Fruit fly (Drosophila melanogaster) whole organism, embryonic: Measurements from ENCODE around the gene Kdm2.
A peak's percentile ranks its signal among the peaks of the same experiment; 100 is the strongest.

ENCODE experiments used
- Aef1 ChIP-seq: fragments of 200-800 bp; sonication (Bioruptor generic); IDR thresholded peaks from 3 replicates; pipeline ENCODE4 v1.3.6; 2022; ENCODE audit warnings: missing biosample characterization, missing genetic modification characterization
- Antp ChIP-seq: fragments of 200-800 bp; sonication (Bioruptor generic); optimal IDR thresholded peaks from 3 replicates; lab custom pipeline; 2016; ENCODE audit warnings: missing biosample characterization, missing genetic modification characterization
- Atf6 ChIP-seq: fragments of 200-800 bp; sonication (Bioruptor generic); IDR thresholded peaks from 2 replicates; pipeline ENCODE4 v1.3.6; 2022; ENCODE audit warnings: missing biosample characterization, missing genetic modification characterization
- Blimp-1 ChIP-seq: fragments of 200-800 bp; sonication (Bioruptor generic); optimal IDR thresholded peaks from 3 replicates; lab custom pipeline; 2018; ENCODE audit warnings: missing biosample characterization, missing genetic modification characterization, mild to moderate bottlenecking, moderate library complexity, missing genetic modification reagents
- CG1024 ChIP-seq: fragments of 200-800 bp; sonication (Bioruptor generic); IDR thresholded peaks from 2 replicates; pipeline ENCODE4 v1.3.6; 2022; ENCODE audit warnings: missing biosample characterization, missing genetic modification characterization
- CG10267 ChIP-seq: fragments of 200-800 bp; sonication (Bioruptor generic); optimal IDR thresholded peaks from 2 replicates; lab custom pipeline; 2018; ENCODE audit warnings: missing biosample characterization, mild to moderate bottlenecking, missing genetic modification characterization, moderate library complexity
- CG13296 ChIP-seq: fragments of 200-800 bp; sonication (Bioruptor generic); optimal IDR thresholded peaks from 3 replicates; lab custom pipeline; 2018; ENCODE audit warnings: missing biosample characterization, mild to moderate bottlenecking, missing genetic modification characterization
- CG16813 ChIP-seq: fragments of 200-800 bp; sonication (Bioruptor generic); IDR thresholded peaks from 3 replicates; pipeline ENCODE4 v1.3.6; 2022; ENCODE audit warnings: missing biosample characterization, missing genetic modification characterization; ENCODE audit not compliant: partially characterized antibody
- CG16863 ChIP-seq: fragments of 200-800 bp; sonication (Bioruptor generic); optimal IDR thresholded peaks from 3 replicates; lab custom pipeline; 2016; ENCODE audit warnings: missing biosample characterization, missing genetic modification characterization
- CG18764 ChIP-seq: fragments of 200-800 bp; sonication (Bioruptor generic); optimal IDR thresholded peaks from 3 replicates; lab custom pipeline; 2016; ENCODE audit warnings: missing biosample characterization, missing genetic modification characterization
- CG31388 ChIP-seq: fragments of 200-800 bp; sonication (Bioruptor generic); optimal IDR thresholded peaks from 2 replicates; lab custom pipeline; 2016; ENCODE audit warnings: missing biosample characterization, missing genetic modification characterization
- CG31441 ChIP-seq: fragments of 200-800 bp; sonication (Bioruptor generic); IDR thresholded peaks from 2 replicates; pipeline ENCODE4 v1.3.6; 2022; ENCODE audit warnings: missing biosample characterization, missing genetic modification characterization
- CG3163 ChIP-seq: fragments of 200-800 bp; sonication (Bioruptor generic); optimal IDR thresholded peaks from 3 replicates; lab custom pipeline; 2016; ENCODE audit warnings: missing biosample characterization, missing genetic modification characterization
- CG43689 ChIP-seq: fragments of 200-800 bp; sonication (Bioruptor generic); IDR thresholded peaks from 2 replicates; pipeline ENCODE4 v1.3.6; 2022; ENCODE audit warnings: missing biosample characterization, missing genetic modification characterization
- CG7357 ChIP-seq: fragments of 200-800 bp; sonication (Bioruptor generic); IDR thresholded peaks from 3 replicates; pipeline ENCODE4 v1.3.6; 2022; ENCODE audit warnings: missing biosample characterization, missing genetic modification characterization
- CG7745 ChIP-seq: fragments of 200-800 bp; sonication (Bioruptor generic); optimal IDR thresholded peaks from 2 replicates; lab custom pipeline; 2018; ENCODE audit warnings: missing biosample characterization, mild to moderate bottlenecking, missing genetic modification characterization, moderate library complexity
- CG7839 ChIP-seq: fragments of 200-800 bp; sonication (Bioruptor generic); optimal IDR thresholded peaks from 3 replicates; lab custom pipeline; 2018; ENCODE audit warnings: missing biosample characterization, mild to moderate bottlenecking, missing genetic modification characterization, moderate library complexity
- CG8089 ChIP-seq: fragments of 200-800 bp; sonication (Bioruptor generic); optimal IDR thresholded peaks from 3 replicates; lab custom pipeline; 2016; ENCODE audit warnings: missing biosample characterization, missing genetic modification characterization
- CG8388 ChIP-seq: fragments of 200-800 bp; sonication (Bioruptor generic); optimal IDR thresholded peaks from 2 replicates; lab custom pipeline; 2019; ENCODE audit warnings: missing biosample characterization, mild to moderate bottlenecking, missing genetic modification characterization, moderate library complexity
- CG9932 ChIP-seq: fragments of 200-800 bp; sonication (Bioruptor generic); IDR thresholded peaks from 2 replicates; pipeline ENCODE4 v1.3.6; 2022; ENCODE audit warnings: missing biosample characterization, missing genetic modification characterization
- Camta ChIP-seq: fragments of 200-800 bp; sonication (Bioruptor generic); optimal IDR thresholded peaks from 2 replicates; lab custom pipeline; 2016; ENCODE audit warnings: missing biosample characterization, missing genetic modification characterization
- D ChIP-seq, 2 experiments: fragments of 200-800 bp in 1 of 2; fragments of >200 bp in 1 of 2; sonication (Bioruptor generic) in 1 of 2; optimal IDR thresholded peaks; 2 replicates in 1 of 2; 3 replicates in 1 of 2; lab custom pipeline; 2017; ENCODE audit warnings: mild to moderate bottlenecking in 1 of 2, missing biosample characterization in 1 of 2, missing genetic modification characterization in 1 of 2, missing genetic modification reagents in 1 of 2
- E2f1 ChIP-seq: fragments of 200-800 bp; sonication (Bioruptor generic); IDR thresholded peaks from 2 replicates; pipeline ENCODE4 v1.3.6; 2022; ENCODE audit warnings: missing biosample characterization, missing genetic modification characterization
- HLH4C ChIP-seq: fragments of 200-800 bp; sonication (Bioruptor generic); IDR thresholded peaks from 3 replicates; pipeline ENCODE4 v1.3.6; 2022; ENCODE audit warnings: missing biosample characterization, missing genetic modification characterization; ENCODE audit not compliant: partially characterized antibody
- Hmx ChIP-seq: fragments of 200-800 bp; sonication (Bioruptor generic); optimal IDR thresholded peaks from 2 replicates; lab custom pipeline; 2016; ENCODE audit warnings: missing biosample characterization, missing genetic modification characterization
- Kr ChIP-seq: fragments of 200-800 bp; sonication (Bioruptor generic); optimal IDR thresholded peaks from 2 replicates; lab custom pipeline; 2017; ENCODE audit warnings: missing biosample characterization, mild to moderate bottlenecking, missing genetic modification characterization
- Lpt ChIP-seq: fragments of >200 bp; optimal IDR thresholded peaks from 2 replicates; lab custom pipeline; 2018; ENCODE audit warnings: missing biosample characterization, missing genetic modification characterization
- Meics ChIP-seq: fragments of 200-800 bp; sonication (Bioruptor generic); optimal IDR thresholded peaks from 2 replicates; lab custom pipeline; 2017; ENCODE audit warnings: missing biosample characterization, mild to moderate bottlenecking, missing genetic modification characterization
- NfI ChIP-seq: fragments of 200-800 bp; sonication (Bioruptor generic); optimal IDR thresholded peaks from 3 replicates; lab custom pipeline; 2018; ENCODE audit warnings: missing biosample characterization, mild to moderate bottlenecking, missing genetic modification characterization, moderate library complexity
- Tbp ChIP-seq: fragments of >200 bp; optimal IDR thresholded peaks from 2 replicates; lab custom pipeline; 2018; ENCODE audit warnings: missing biosample characterization, missing genetic modification characterization
- abd-A ChIP-seq: fragments of 200-800 bp; sonication (Bioruptor generic); optimal IDR thresholded peaks from 3 replicates; lab custom pipeline; 2019; ENCODE audit warnings: missing biosample characterization, mild to moderate bottlenecking, missing genetic modification characterization, moderate library complexity
- ash1 ChIP-seq: fragments of 200-800 bp; sonication (Bioruptor generic); optimal IDR thresholded peaks from 2 replicates; lab custom pipeline; 2018; ENCODE audit warnings: missing biosample characterization, mild to moderate bottlenecking, missing genetic modification characterization
- bcd ChIP-seq: fragments of 200-800 bp; sonication (Bioruptor generic); optimal IDR thresholded peaks from 2 replicates; lab custom pipeline; 2017; ENCODE audit warnings: missing biosample characterization, mild to moderate bottlenecking, missing genetic modification characterization
- br ChIP-seq: fragments of >200 bp; optimal IDR thresholded peaks from 2 replicates; lab custom pipeline; 2017
- bsh ChIP-seq, 2 experiments: fragments of 200-800 bp; sonication (Bioruptor generic); optimal IDR thresholded peaks; 2 replicates each; lab custom pipeline; 2017 to 2018; ENCODE audit warnings: mild to moderate bottlenecking in 2 of 2, missing biosample characterization in 2 of 2, missing genetic modification characterization in 2 of 2, moderate library complexity in 1 of 2
- caup ChIP-seq: fragments of 200-800 bp; sonication (Bioruptor generic); optimal IDR thresholded peaks from 3 replicates; lab custom pipeline; 2017; ENCODE audit warnings: missing biosample characterization, mild to moderate bottlenecking, missing genetic modification characterization, moderate library complexity; ENCODE audit not compliant: severe bottlenecking
- chinmo ChIP-seq: fragments of 200-800 bp; sonication (Bioruptor generic); IDR thresholded peaks from 4 replicates; pipeline ENCODE4 v1.3.6; 2022; ENCODE audit warnings: missing biosample characterization, missing genetic modification characterization; ENCODE audit not compliant: partially characterized antibody
- chm ChIP-seq: fragments of 200-800 bp; sonication (Bioruptor generic); IDR thresholded peaks from 2 replicates; pipeline ENCODE4 v1.3.6; 2022; ENCODE audit warnings: missing biosample characterization, missing genetic modification characterization
- dimm ChIP-seq: fragments of 200-800 bp; sonication (Bioruptor generic); IDR thresholded peaks from 2 replicates; pipeline ENCODE4 v1.3.6; 2022; ENCODE audit warnings: missing biosample characterization, missing genetic modification characterization
- dysf ChIP-seq: fragments of 200-800 bp; sonication (Bioruptor generic); IDR thresholded peaks from 3 replicates; pipeline ENCODE4 v1.3.6; 2022; ENCODE audit warnings: missing biosample characterization, missing genetic modification characterization
- en ChIP-seq: fragments of 200-800 bp; sonication (Bioruptor generic); optimal IDR thresholded peaks from 2 replicates; lab custom pipeline; 2016; ENCODE audit warnings: missing biosample characterization, missing genetic modification characterization
- ewg ChIP-seq: fragments of 200-800 bp; sonication (Bioruptor generic); optimal IDR thresholded peaks from 3 replicates; lab custom pipeline; 2017; ENCODE audit warnings: mild to moderate bottlenecking, missing biosample characterization, missing genetic modification reagents, missing genetic modification characterization
- fd64A ChIP-seq: fragments of 200-800 bp; sonication (Bioruptor generic); optimal IDR thresholded peaks from 3 replicates; lab custom pipeline; 2018; ENCODE audit warnings: missing biosample characterization, mild to moderate bottlenecking, missing genetic modification characterization
- row ChIP-seq: fragments of 200-800 bp; sonication (Bioruptor generic); IDR thresholded peaks from 3 replicates; pipeline ENCODE4 v1.3.6; 2022; ENCODE audit warnings: missing biosample characterization, missing genetic modification characterization
- sim ChIP-seq: fragments of 200-800 bp; sonication (Bioruptor generic); IDR thresholded peaks from 2 replicates; pipeline ENCODE4 v1.3.6; 2022; ENCODE audit warnings: missing biosample characterization, missing genetic modification characterization
- tio ChIP-seq: fragments of 200-800 bp; sonication (Bioruptor generic); optimal IDR thresholded peaks from 2 replicates; lab custom pipeline; 2017; ENCODE audit warnings: missing biosample characterization, missing genetic modification characterization, inconsistent platforms
- tx ChIP-seq: fragments of 200-800 bp; sonication (Bioruptor generic); optimal IDR thresholded peaks from 2 replicates; lab custom pipeline; 2016; ENCODE audit warnings: missing biosample characterization, missing genetic modification characterization
- unc-4 ChIP-seq: fragments of 200-800 bp; sonication (Bioruptor generic); IDR thresholded peaks from 2 replicates; pipeline ENCODE4 v1.3.6; 2022; ENCODE audit warnings: missing biosample characterization, missing genetic modification characterization; ENCODE audit not compliant: partially characterized antibody
- usp ChIP-seq: fragments of >200 bp; optimal IDR thresholded peaks from 2 replicates; lab custom pipeline; 2017; ENCODE audit warnings: missing biosample characterization, missing genetic modification characterization
- wdn ChIP-seq: fragments of 200-800 bp; sonication (Bioruptor generic); IDR thresholded peaks from 2 replicates; pipeline ENCODE4 v1.3.6; 2022; ENCODE audit warnings: missing biosample characterization, missing genetic modification characterization

Gene Kdm2

DNA sequence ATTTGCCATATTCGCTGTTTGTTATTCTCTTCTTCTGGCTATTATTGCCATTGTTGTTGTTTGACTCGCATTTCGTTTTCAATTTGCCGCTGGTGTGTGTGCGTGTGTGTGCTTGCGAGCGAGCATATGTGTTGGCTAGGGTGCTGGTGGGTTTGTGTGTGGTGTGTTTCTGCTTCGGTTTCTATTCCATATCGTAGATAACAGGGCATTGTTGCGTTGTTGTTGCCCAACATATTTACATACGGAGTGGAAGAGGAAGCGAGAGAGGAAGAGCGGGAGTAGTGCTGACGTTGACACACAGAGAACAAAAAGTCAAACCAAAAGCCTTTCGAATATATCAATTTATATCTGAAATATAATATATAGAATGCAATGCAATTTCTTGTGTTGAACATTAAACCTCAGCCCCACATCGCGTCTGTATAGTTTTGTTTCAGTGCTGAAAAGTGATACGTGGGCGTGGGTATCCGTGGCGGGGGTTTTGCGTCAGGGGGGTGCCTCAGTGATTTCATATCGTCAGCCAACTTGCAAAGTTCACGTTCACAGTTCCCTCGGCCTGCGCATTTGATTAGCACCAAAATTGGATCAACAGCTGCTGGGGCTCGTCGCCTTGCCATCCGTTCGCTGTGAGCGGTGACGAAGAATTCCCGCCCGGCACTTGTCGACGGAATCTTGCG lies 2.3 kb downstream of the Kdm2 start (continued):
- TF ChIP-seq wdn (GFP tag; lab: Robert Waterston, UW) (no peak), CG31441 (GFP tag; lab: Robert Waterston, UW) (no peak), Atf6 (GFP tag; lab: Robert Waterston, UW) (no peak), D (optimal IDR thresholded peaks at IDR 0.05; lab: Kevin White, UChicago) (no peak), D (GFP tag; optimal IDR thresholded peaks at IDR 0.05; lab: Kevin White, UChicago) (peak; percentile 58), ash1 (GFP tag; lab: Kevin White, UChicago) (no peak), bsh (GFP tag; optimal IDR thresholded peaks at IDR 0.05; lab: Kevin White, UChicago) (peak in 1 of 2 experiments; percentile 76), CG7745 (tag; lab: Kevin White, UChicago) (no peak), abd-A (tag; lab: Kevin White, UChicago) (peak; percentile 95), E2f1 (GFP tag; lab: Robert Waterston, UW) (no peak), CG31388 (GFP tag; lab: Kevin White, UChicago) (peak; percentile 30), chm (GFP tag; lab: Robert Waterston, UW) (no peak), CG9932 (no peak), Antp (no peak), usp (no peak), bcd (GFP tag; lab: Kevin White, UChicago) (peak; percentile 57), CG8388 (GFP tag; lab: Kevin White, UChicago) (peak; percentile 53), dimm (GFP tag; lab: Robert Waterston, UW) (no peak), Meics (GFP tag; lab: Kevin White, UChicago) (peak; percentile 78), en (GFP tag; lab: Kevin White, UChicago) (no peak), CG1024 (GFP tag; lab: Robert Waterston, UW) (no peak), tx (GFP tag; lab: Kevin White, UChicago) (no peak), CG43689 (GFP tag; lab: Robert Waterston, UW) (no peak), Kr (GFP tag; lab: Kevin White, UChicago) (no peak), row (GFP tag; lab: Robert Waterston, UW) (no peak), CG13296 (GFP tag; lab: Kevin White, UChicago) (peak; percentile 68), chinmo (GFP tag; lab: Robert Waterston, UW) (no peak), Aef1 (GFP tag; lab: Robert Waterston, UW) (no peak), Hmx (GFP tag; lab: Kevin White, UChicago) (no peak), Lpt (GFP tag; lab: Kevin White, UChicago) (no peak), NfI (GFP tag; lab: Kevin White, UChicago) (peak; percentile 81), sim (GFP tag; lab: Robert Waterston, UW) (no peak), CG7839 (peak; percentile 65), ewg (peak; percentile 36), Camta (GFP tag; lab: Kevin White, UChicago) (no peak), CG7357 (peak; percentile 49; the same call in 1 of the 3 replicates), CG10267 (peak; percentile 41), caup (GFP tag; lab: Kevin White, UChicago) (peak; percentile 66), CG16813 (GFP tag; lab: Robert Waterston, UW) (no peak), CG3163 (GFP tag; lab: Kevin White, UChicago) (peak; percentile 22), Blimp-1 (GFP tag; lab: Kevin White, UChicago) (peak; percentile 76), Tbp (no peak), CG16863 (no peak), CG18764 (peak; percentile 12), HLH4C (GFP tag; lab: Robert Waterston, UW) (no peak), CG8089 (GFP tag; lab: Kevin White, UChicago) (no peak), fd64A (GFP tag; lab: Kevin White, UChicago) (peak; percentile 39), tio (GFP tag; lab: Kevin White, UChicago) (peak; percentile 37), br (lab: Kevin White, UChicago) (no peak), unc-4 (GFP tag; lab: Robert Waterston, UW) (no peak), dysf (GFP tag; lab: Robert Waterston, UW) (no peak)
